Fruit fly (Drosophila melanogaster) whole organism, larva: ENCODE measurements around the gene CG14298.

Experiments
- noc ChIP-seq: fragments of 200-800 bp; sonication (Bioruptor generic); optimal IDR thresholded peaks from 3 replicates; lab custom pipeline; 2019; ENCODE audit warnings: missing biosample characterization, mild to moderate bottlenecking, missing genetic modification characterization, moderate library complexity

CG14298 gene

dm6 chr3R:18915644-18916194 lies 40.4 kb downstream of the CG14298 start:
- no peak for TF ChIP-seq noc (tag; lab: Kevin White, UChicago)

DNA sequence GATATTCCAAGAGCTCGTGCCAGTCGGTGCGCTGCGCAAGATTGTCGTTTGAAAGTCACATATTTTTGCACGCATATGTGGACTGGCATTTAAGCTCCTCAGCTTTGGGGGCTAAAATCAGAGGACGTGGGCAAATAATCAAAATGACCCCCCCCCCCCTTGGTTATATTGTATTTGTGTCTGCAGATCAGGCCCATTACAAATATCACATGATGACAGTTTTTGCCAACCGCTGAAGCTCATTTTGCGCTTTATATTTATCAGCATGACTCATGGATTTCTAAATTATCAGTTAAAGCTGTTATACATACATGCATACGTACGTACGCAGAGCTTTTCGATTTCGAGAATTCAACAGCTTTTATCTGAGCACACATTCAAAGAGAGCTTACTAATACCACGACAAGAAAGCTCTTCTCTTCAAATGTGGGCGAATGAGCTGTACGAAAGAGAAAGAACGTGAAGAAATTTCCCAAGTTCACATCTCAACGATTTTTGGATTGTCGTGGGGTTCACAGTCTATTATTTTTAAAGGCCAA lies 41.5 kb downstream of the CG14298 start:
- TF ChIP-seq noc (tag; lab: Kevin White, UChicago): peak; percentile 82

DNA sequence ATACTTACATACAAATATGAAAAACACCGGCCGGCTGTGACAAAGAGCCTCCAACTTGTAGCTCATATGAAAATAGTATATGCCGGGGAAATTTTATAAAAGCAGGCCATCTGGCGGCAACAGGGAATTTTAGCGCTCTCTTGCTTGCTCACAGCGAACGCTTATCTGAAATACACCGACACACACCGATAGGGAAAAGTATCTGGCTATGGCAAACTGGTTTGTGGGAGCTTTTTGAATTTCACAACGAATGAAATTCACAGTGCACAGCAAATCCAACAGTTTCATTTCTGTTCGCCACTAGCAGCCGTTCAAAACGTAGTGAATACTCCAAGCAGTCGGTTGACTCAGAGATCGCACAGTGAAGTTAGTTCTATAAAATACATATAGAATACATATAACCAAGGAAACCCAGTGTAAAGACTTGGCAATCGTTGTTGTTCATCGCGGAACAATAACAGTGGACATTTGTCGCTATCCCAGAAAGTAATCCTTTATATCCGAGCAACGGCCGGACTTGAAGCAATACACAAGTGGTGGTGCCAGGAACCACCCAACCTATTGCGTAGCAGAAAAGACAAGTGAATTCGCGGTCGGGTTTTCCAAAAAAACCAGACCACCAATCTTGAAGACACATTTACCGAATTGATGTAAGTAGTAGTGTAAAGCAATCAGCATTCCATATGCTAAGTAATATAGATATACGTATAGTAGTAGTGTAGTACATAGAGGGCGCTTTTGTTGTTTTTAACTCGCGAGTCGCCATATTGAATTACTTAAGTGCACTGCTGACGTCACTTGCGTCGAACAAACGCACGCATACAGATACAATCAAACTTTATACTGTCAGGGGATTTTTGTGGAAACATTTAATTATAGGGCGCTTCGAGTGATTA lies 42.9 kb downstream of the CG14298 start:
- TF ChIP-seq noc (tag; lab: Kevin White, UChicago): peak; percentile 60

DNA sequence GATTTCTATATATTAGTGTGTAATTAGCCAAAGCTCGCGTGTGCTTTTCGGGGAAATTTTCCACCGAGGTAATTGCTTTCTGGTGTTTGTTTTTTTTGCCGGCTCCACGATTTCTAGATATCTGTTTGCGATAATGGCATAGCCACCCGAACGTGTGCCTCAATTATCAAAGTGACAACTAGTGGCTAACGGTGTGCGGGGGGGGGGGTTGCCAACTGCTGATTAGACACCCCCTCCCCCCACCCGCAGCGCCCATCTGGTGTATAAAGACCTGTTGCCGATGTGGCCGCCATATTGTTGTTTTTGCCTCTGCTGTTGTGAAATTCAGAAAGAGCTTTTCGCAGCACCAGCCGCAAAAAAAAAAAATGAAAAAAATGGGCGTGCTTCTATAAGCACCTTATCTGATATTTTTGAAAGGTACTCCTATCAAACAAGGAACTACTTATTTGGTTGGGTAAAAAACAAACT lies 43.6 kb downstream of the CG14298 start:
- TF ChIP-seq noc (tag; lab: Kevin White, UChicago): peak; percentile 71

- no peak for TF ChIP-seq noc (tag; lab: Kevin White, UChicago)
Observed at dm6 chr3R:18923208-18923761, 48.0 kb downstream of the CG14298 start.

dm6 chr3R:18923802-18924635 lies 48.7 kb downstream of the CG14298 start:
- TF ChIP-seq noc (tag; lab: Kevin White, UChicago): no peak

- TF ChIP-seq noc (tag; lab: Kevin White, UChicago): no peak
Observed at dm6 chr3R:18924636-18924977, 49.3 kb downstream of the CG14298 start.
